Fruit fly (Drosophila melanogaster): ENCODE measurements around the gene CG44227.

Gene CG44227

DNA sequence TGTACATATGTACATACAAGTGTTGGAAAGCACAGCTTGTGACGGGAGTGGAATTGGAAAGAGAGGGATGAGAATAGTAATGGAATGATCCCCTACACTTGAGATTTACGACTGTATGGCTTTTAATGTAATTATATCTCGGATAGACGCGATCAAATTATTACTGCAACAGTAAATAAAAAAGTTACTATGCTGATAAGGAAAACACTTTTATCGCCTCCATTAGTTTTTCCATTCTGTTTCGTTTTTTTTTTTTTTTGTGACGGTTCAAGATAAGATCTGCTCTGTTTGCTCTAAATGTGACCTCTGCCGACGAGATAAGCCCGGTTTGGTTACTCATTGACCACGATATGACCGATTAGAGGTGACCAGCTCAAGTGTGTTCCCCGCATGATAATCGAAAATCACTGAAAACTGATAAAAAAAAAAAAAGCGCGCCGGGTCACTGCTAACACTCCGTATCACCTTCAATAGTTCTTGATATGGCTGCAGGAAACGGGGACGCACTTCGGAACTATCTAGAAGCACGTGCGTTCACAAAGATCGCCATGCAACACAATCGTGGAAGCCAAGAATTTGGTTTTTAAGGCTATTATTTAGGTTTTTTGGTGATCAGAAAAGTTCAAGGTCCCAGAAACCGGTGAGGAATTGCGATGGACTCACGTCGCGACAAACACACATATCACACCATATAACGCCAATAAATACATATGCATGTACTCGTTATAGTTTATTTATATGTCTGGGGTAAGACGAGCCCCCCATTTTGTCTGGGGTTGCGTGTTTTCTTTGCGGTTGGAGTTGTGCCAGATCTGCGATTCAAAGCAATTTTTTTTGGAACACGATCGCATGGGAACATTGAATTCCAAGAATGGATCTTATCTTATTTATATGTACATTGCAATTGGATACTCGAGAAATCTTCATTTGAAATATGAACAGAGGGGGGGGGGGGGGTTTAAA, 14.2 kb downstream of the CG44227 start, which contains the start of gene p (continued):
- TF ChIP-seq CG11723 (GFP tag; optimal IDR thresholded peaks at IDR 0.05) (no peak), disco-r (GFP tag; optimal IDR thresholded peaks at IDR 0.05) (no peak), B-H2 (GFP tag; optimal IDR thresholded peaks at IDR 0.05) (peak; percentile 36), Side (GFP tag; optimal IDR thresholded peaks at IDR 0.05) (peak; percentile 28), CG4282 (GFP tag; optimal IDR thresholded peaks at IDR 0.05) (no peak), sr (GFP tag; IDR thresholded peaks at IDR 0.05) (no peak), CG15514 (GFP tag; optimal IDR thresholded peaks at IDR 0.05) (peak; percentile 4), CG12219 (GFP tag; optimal IDR thresholded peaks at IDR 0.05) (peak; percentile 3), vvl (GFP tag; IDR thresholded peaks at IDR 0.05) (peak; percentile 51), CG3163 (GFP tag; optimal IDR thresholded peaks at IDR 0.05) (peak; percentile 29), CG11696 (GFP tag; IDR thresholded peaks at IDR 0.05) (no peak), CG15696 (tag; optimal IDR thresholded peaks at IDR 0.05) (peak; percentile 40), CG10321 (GFP tag; IDR thresholded peaks at IDR 0.05) (peak; percentile 63; the same call in 1 of the 2 replicates), CG1602 (GFP tag; optimal IDR thresholded peaks at IDR 0.05) (no peak), ab (GFP tag; optimal IDR thresholded peaks at IDR 0.05) (no peak), emc (GFP tag; optimal IDR thresholded peaks at IDR 0.05) (peak; percentile 22), corto (GFP tag; optimal IDR thresholded peaks at IDR 0.05) (no peak), CG13287 (GFP tag; IDR thresholded peaks at IDR 0.05; ENCODE audit: partially characterized antibody) (no peak), PHDP (tag; optimal IDR thresholded peaks at IDR 0.05) (peak; percentile 56), CG14441 (GFP tag; IDR thresholded peaks at IDR 0.05) (no peak), CG5245 (GFP tag; optimal IDR thresholded peaks at IDR 0.05) (peak; percentile 40), CG2678 (tag; optimal IDR thresholded peaks at IDR 0.05) (peak; percentile 45), bbx (GFP tag; IDR thresholded peaks at IDR 0.05; ENCODE audit: partially characterized antibody) (no peak), CG4617 (GFP tag; optimal IDR thresholded peaks at IDR 0.05; ENCODE audit: borderline replicate concordance) (no peak), NC2β (GFP tag; optimal IDR thresholded peaks at IDR 0.05) (peak; percentile 15), Kr (GFP tag; optimal IDR thresholded peaks at IDR 0.05) (peak; percentile 42), Dip2 (GFP tag; IDR thresholded peaks at IDR 0.05) (no peak), CG10267 (tag; optimal IDR thresholded peaks at IDR 0.05) (peak; percentile 77), Opbp (GFP tag; IDR thresholded peaks at IDR 0.05; ENCODE audit: partially characterized antibody) (no peak), Ets65A (GFP tag) (peak; percentile 10), jumu (GFP tag; optimal IDR thresholded peaks at IDR 0.05) (no peak), knrl (GFP tag; IDR thresholded peaks at IDR 0.05; ENCODE audit: partially characterized antibody) (no peak), Dek (tag; optimal IDR thresholded peaks at IDR 0.05) (no peak), al (GFP tag; IDR thresholded peaks at IDR 0.05) (no peak), CG11504 (tag; optimal IDR thresholded peaks at IDR 0.05) (peak; percentile 49), ERR (GFP tag; optimal IDR thresholded peaks at IDR 0.05) (no peak), Doc2 (GFP tag; IDR thresholded peaks at IDR 0.05) (no peak), B-H1 (GFP tag; IDR thresholded peaks at IDR 0.05) (no peak; the same call in 2 of the 3 replicates), Mrtf (GFP tag; IDR thresholded peaks at IDR 0.05) (no peak), dati (GFP tag; IDR thresholded peaks at IDR 0.05) (no peak), CG11456 (GFP tag; IDR thresholded peaks at IDR 0.05) (0 out of 3 replicates have a peak, but pooled peaks have one; percentile 61), CG4404 (GFP tag; IDR thresholded peaks at IDR 0.05) (no peak), Aef1 (GFP tag; IDR thresholded peaks at IDR 0.05) (no peak; the same call in 2 of the 3 replicates), tio (GFP tag; optimal IDR thresholded peaks at IDR 0.05) (peak; percentile 33), run (tag; optimal IDR thresholded peaks at IDR 0.05) (peak; percentile 68), CG8478 (optimal IDR thresholded peaks at IDR 0.05) (no peak), CG10979 (tag; optimal IDR thresholded peaks at IDR 0.05) (peak; percentile 34), CG1647 (GFP tag; optimal IDR thresholded peaks at IDR 0.05) (peak; percentile 30), Drgx (GFP tag; IDR thresholded peaks at IDR 0.05) (peak; percentile 37), ranshi (GFP tag; IDR thresholded peaks at IDR 0.05) (no peak)
